Worm (Caenorhabditis elegans) whole organism, mixed stage, embryonic: ENCODE measurements around the gene tbx-9.

Source experiments
- ceh-43 ChIP-seq: fragments of 200-800 bp; sonication (Bioruptor generic); optimal IDR thresholded peaks from 2 replicates; lab custom pipeline; 2018; ENCODE audit warnings: mild to moderate bottlenecking, missing genetic modification characterization, moderate library complexity, missing compliant biosample characterization
- lin-13 ChIP-seq: fragments of 150-350 bp; optimal IDR thresholded peaks from 2 replicates; lab custom pipeline; 2014; ENCODE audit warnings: missing biosample characterization, missing genetic modification characterization
- lsy-2 ChIP-seq: fragments of 150-350 bp; optimal IDR thresholded peaks from 2 replicates; lab custom pipeline; 2014; ENCODE audit warnings: missing biosample characterization, missing genetic modification characterization
- mep-1 ChIP-seq: fragments of 150-350 bp; optimal IDR thresholded peaks from 2 replicates; lab custom pipeline; 2017; ENCODE audit warnings: missing biosample characterization, missing genetic modification reagents, missing genetic modification characterization, inconsistent platforms
- pha-4 ChIP-seq: fragments of 150-350 bp; optimal IDR thresholded peaks from 2 replicates; lab custom pipeline; 2018; ENCODE audit warnings: missing biosample characterization, missing genetic modification reagents, missing genetic modification characterization
- unc-62 ChIP-seq: fragments of 150-350 bp; optimal IDR thresholded peaks from 2 replicates; lab custom pipeline; 2014; ENCODE audit warnings: missing biosample characterization, missing genetic modification reagents, missing genetic modification characterization
- ztf-11 ChIP-seq: fragments of 150-350 bp; optimal IDR thresholded peaks from 2 replicates; lab custom pipeline; 2014; ENCODE audit warnings: missing biosample characterization, missing genetic modification characterization

ce11 chrIII:10381473-10381872, 39.8 kb upstream of the tbx-9 start, which contains the start of gene C38H2.2:
- TF ChIP-seq lin-13 (tag; lab: Kevin White, UChicago), result no peak
- no peak for TF ChIP-seq unc-62
- TF ChIP-seq mep-1 (tag; lab: Kevin White, UChicago), result no peak
- no peak for TF ChIP-seq pha-4 (tag; lab: Kevin White, UChicago)
- no peak for TF ChIP-seq ztf-11 (tag; lab: Kevin White, UChicago)
- TF ChIP-seq ceh-43, result no peak
- TF ChIP-seq lsy-2 (tag; lab: Kevin White, UChicago), result no peak
